Fruit fly (Drosophila melanogaster) S2 (cell line): Measurements from ENCODE around the gene Jon25Biii.

ENCODE experiments used
- CG8478 ChIP-seq: fragments of >200 bp; optimal IDR thresholded peaks from 2 replicates; lab custom pipeline; 2018
- CTCF ChIP-seq, 2 experiments: fragments of >200 bp; optimal IDR thresholded peaks; 2 replicates each; lab custom pipeline; 2018

Gene Jon25Biii

dm6 chr2L:4971329-4971798 lies 20.8 kb upstream of the Jon25Biii start, which contains the start of gene CG14043:
Gene CG14043 (plus strand): TSS chr2L:4971702.
- TF ChIP-seq CTCF (optimal IDR thresholded peaks at IDR 0.05; lab: Kevin White, UChicago) (peak in 1 of 2 experiments; percentile 16), CG8478 (lab: Kevin White, UChicago) (no peak)

DNA sequence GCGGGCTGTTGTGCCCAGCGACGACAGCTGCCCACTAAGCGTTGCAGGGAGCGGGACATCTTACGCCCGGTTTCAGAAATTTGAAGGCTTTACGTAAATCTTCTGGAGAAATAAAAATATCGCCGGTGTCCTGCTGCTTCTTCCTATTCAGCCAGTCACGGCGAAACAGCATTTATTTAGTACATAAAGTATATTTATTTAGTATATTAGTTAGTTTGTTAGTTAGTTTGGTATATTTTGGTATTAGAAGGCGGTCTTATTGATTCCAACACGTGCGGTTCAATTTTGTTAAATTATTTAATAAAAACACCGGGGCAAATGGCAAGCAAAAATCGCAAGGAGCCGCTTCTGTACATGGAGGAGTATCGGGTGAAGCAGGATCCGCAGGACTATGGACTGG lies 18.2 kb upstream of the Jon25Biii start, which contains the start of the genes Scox and Polr1C:
TSS of gene Scox (minus strand) at position 169 of the 400 bp plus-strand sequence.
TSS of gene Polr1C (plus strand) at position 238 of the 400 bp plus-strand sequence.
- TF ChIP-seq CG8478 (lab: Kevin White, UChicago) (no peak), CTCF (optimal IDR thresholded peaks at IDR 0.05; lab: Kevin White, UChicago) (no peak)

DNA sequence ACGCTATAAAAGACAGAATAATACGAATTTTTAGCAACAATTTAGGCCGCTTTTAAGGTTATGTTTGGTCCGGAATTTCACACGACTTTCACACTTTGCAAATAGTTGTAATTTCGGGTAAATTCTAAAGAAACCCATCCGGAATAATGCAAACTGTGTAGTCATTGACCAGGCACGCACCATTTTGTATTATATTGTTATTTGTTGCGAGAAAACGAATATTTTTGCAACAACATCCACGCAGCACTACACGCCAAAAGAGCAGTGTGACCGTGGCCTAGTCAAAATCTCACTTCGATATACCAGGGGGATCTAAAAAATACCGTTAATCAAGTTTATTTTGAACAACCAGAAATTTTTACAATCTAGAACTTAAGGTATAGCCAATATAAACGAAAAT lies 16.9 kb upstream of the Jon25Biii start, which contains the start of gene eIF3i:
TSS of gene eIF3i (minus strand) at position 265 of the 400 bp plus-strand sequence.
- TF ChIP-seq CG8478 (lab: Kevin White, UChicago) (no peak), CTCF (optimal IDR thresholded peaks at IDR 0.05; lab: Kevin White, UChicago) (no peak)

- TF ChIP-seq CG8478 (lab: Kevin White, UChicago) (no peak), CTCF (optimal IDR thresholded peaks at IDR 0.05; lab: Kevin White, UChicago) (no peak)
These were observed 15.4 kb upstream of the Jon25Biii start for dm6 chr2L:4965923-4966322.

- TF ChIP-seq CG8478 (lab: Kevin White, UChicago): no peak
These were observed 14.9 kb upstream of the Jon25Biii start, which contains the start of gene CG34125 for dm6 chr2L:4965420-4965819. Gene CG34125 (plus strand): TSS chr2L:4965673.

DNA sequence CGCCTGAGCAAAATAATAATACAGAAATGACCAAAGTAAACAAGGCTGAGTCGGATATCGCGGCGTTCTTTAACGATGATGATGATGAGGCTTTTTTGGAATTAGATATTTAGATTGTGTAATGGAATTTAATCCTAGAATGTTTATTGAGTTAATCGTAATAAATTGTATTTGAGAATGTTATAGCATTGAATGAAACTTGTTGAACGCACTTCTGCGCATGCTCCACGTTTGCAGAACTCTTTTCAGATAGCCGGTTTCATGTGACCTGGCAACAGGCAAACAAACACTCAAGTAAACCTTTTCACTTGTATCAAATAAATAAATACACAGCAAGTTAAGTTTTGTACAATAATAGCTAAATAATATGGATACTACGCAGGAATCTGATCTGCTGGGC lies 7.5 kb upstream of the Jon25Biii start, which contains the start of gene CG34124:
TSS of gene CG34124 (plus strand) at position 301 of the 400 bp plus-strand sequence.
- TF ChIP-seq CTCF (optimal IDR thresholded peaks at IDR 0.05; lab: Kevin White, UChicago): no peak
- no peak for TF ChIP-seq CG8478 (lab: Kevin White, UChicago)

- TF ChIP-seq CG8478 (lab: Kevin White, UChicago) (no peak), CTCF (optimal IDR thresholded peaks at IDR 0.05; lab: Kevin White, UChicago) (no peak)
These were observed 4.7 kb upstream of the Jon25Biii start, which contains the start of the genes Jon25Bi and Marcal1 for dm6 chr2L:4955094-4955823. Gene Jon25Bi (minus strand): TSS chr2L:4955144. Gene Marcal1 (plus strand): TSS chr2L:4955509.

DNA sequence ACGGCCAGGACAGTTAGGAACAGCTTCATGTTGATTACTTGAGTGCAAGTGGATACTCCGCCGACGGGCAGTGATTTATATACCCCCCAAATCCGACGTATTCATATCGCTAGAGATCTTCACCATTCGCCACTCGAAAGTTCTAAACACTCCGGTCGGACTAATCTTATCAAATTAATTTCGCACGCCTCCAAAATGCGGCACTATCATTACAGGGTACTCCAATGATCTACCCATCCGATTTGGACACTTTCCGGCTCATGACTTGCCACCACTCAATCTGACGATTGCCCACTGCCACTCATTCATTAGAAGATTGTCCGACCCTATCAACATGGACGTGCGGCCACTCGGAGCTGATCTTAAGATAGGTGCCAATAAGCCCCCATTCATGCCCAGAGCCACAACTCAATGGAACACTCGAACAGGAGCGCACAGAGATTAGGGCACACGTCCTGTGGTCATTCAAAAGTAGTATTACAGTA lies 2.6 kb upstream of the Jon25Biii start, which contains the start of gene Jon25Bii:
TSS of gene Jon25Bii (minus strand) at position 51 of the 485 bp plus-strand sequence.
- TF ChIP-seq CG8478 (lab: Kevin White, UChicago): no peak
- TF ChIP-seq CTCF (optimal IDR thresholded peaks at IDR 0.05; lab: Kevin White, UChicago): no peak

DNA sequence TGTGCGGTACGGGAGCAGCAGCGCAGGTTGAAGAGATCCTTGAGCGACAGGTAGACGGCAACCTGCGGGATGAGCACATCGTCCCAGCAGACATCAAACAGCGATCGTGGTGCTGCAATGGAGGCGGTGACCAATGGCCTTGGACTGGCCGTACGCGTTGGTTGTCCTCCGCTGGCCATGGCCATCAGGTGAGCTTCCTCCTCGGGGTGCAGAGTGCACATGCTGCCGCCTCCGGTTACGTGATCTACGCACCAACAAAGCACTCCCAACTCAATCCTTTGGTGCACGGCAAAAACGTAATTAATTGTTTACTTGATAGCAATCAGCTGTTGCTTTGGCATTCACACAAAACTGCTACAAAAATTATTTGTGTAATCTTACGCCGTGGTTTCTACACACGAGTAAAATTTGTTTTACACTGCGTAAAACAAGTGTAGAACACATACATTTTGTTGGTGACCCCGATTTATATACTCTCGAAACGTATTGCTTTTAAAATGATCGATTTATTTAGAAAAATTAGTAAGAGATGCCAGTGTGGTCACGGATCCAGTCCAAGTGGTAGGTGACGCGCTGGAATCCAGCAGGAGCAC lies 1.0 kb downstream of the Jon25Biii start, which contains the start of gene jet:
TSS of gene jet (minus strand) at position 332 of the 593 bp plus-strand sequence.
- TF ChIP-seq CG8478 (lab: Kevin White, UChicago) (no peak), CTCF (optimal IDR thresholded peaks at IDR 0.05; lab: Kevin White, UChicago) (peak in 1 of 2 experiments; percentile 41)

DNA sequence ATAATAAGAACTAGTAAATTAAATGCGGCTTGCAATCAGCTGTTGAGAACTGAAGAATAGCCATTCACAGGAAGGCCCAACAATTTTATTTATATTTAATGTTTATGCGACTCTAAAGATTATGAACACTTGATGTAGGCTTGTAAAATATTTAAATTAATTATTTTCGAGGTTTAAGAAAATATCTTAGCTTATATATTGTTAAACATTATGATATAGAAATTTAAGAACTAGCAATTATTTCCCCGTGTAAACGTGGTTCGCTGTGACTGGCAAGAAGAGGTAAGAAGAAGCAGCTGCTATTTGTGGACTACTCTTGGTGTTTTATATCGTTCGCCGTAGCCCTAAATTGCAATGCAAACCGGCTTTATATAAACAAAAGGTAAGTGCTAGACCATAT lies 5.3 kb downstream of the Jon25Biii start, which contains the start of the genes mRpL24 and betaggt-I:
TSS of gene mRpL24 (minus strand) at position 62 of the 400 bp plus-strand sequence.
TSS of gene betaggt-I (plus strand) at position 280 of the 400 bp plus-strand sequence.
- no peak for TF ChIP-seq CTCF (optimal IDR thresholded peaks at IDR 0.05; lab: Kevin White, UChicago)

dm6 chr2L:4942257-4942792 lies 8.2 kb downstream of the Jon25Biii start, which contains the start of gene synr:
Gene synr (plus strand): TSS chr2L:4942742.
- TF ChIP-seq CG8478 (lab: Kevin White, UChicago) (no peak), CTCF (optimal IDR thresholded peaks at IDR 0.05; lab: Kevin White, UChicago) (no peak)

- TF ChIP-seq CG8478 (lab: Kevin White, UChicago): no peak
- no peak for TF ChIP-seq CTCF (optimal IDR thresholded peaks at IDR 0.05; lab: Kevin White, UChicago)
These were observed 13.5 kb downstream of the Jon25Biii start, which contains the start of gene Sgs1 for dm6 chr2L:4937060-4937459. Gene Sgs1 (plus strand): TSS chr2L:4937409.

dm6 chr2L:4936325-4936869 lies 14.2 kb downstream of the Jon25Biii start, which contains the start of gene hoe2:
Gene hoe2 (minus strand): TSS chr2L:4936450.
- TF ChIP-seq CG8478 (lab: Kevin White, UChicago) (no peak), CTCF (optimal IDR thresholded peaks at IDR 0.05; lab: Kevin White, UChicago) (no peak)

DNA sequence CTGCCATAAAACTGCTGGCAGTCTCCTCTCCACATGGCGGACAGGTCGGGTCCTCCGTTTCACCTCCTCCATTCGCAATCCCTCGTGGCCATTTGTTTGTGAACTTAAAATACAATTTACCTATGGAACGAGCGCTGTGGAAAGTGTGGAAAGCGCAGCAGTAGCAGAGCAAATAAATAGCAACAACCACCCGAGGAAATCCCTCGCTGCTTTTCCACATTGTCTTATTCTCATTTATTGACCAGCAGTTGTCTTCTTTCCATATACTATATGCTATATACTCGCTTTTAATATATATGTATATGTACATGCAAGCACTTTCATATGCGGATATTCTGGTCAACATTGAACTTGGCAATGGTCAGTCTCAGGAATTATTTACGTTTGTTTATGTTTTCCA lies 18.3 kb downstream of the Jon25Biii start, which contains the start of gene hoe1:
TSS of gene hoe1 (minus strand) at position 101 of the 400 bp plus-strand sequence.
- TF ChIP-seq CTCF (optimal IDR thresholded peaks at IDR 0.05; lab: Kevin White, UChicago) (no peak), CG8478 (lab: Kevin White, UChicago) (no peak)
